Worm (Caenorhabditis elegans): ENCODE data around the gene ttr-18.
"Not testable (repeated sequence)": the region's sequence is repeated elsewhere in the genome, so short reads cannot be mapped to it uniquely, and the experiment has no call there.

Gene ttr-18

ce11 chrII:11450882-11451281, 35.7 kb downstream of the ttr-18 start:
- no peak for TF ChIP-seq ceh-2 (tag; optimal IDR thresholded peaks at IDR 0.05)
- no peak for TF ChIP-seq C38D4.7 (GFP tag; optimal IDR thresholded peaks at IDR 0.05)
- TF ChIP-seq nhr-232 (tag; optimal IDR thresholded peaks at IDR 0.05): no peak
- no peak for TF ChIP-seq ama-1 (optimal IDR thresholded peaks at IDR 0.05)
- no peak for TF ChIP-seq tbx-2 (tag; optimal IDR thresholded peaks at IDR 0.05)
- TF ChIP-seq syd-9 (tag; optimal IDR thresholded peaks at IDR 0.05): no peak

- TF ChIP-seq elt-2 (tag; optimal IDR thresholded peaks at IDR 0.05) (peak; percentile 40), ceh-45 (GFP tag; IDR thresholded peaks at IDR 0.05) (no peak)
These were observed 37.8 kb downstream of the ttr-18 start, which contains the start of gene W02B12.1 for ce11 chrII:11448753-11449152. Gene W02B12.1, plus strand, starts transcription at chrII:11449021.

- no peak for TF ChIP-seq che-1 (tag; optimal IDR thresholded peaks at IDR 0.05)
- TF ChIP-seq hlh-6 (tag; optimal IDR thresholded peaks at IDR 0.05): no peak
- no peak for TF ChIP-seq syd-9 (tag; optimal IDR thresholded peaks at IDR 0.05)
- TF ChIP-seq ceh-45 (GFP tag; IDR thresholded peaks at IDR 0.05): no peak
- TF ChIP-seq sdc-2 (tag; optimal IDR thresholded peaks at IDR 0.05): no peak
- TF ChIP-seq ttx-3 (tag; optimal IDR thresholded peaks at IDR 0.05): no peak
- no peak for TF ChIP-seq ceh-48 (tag; optimal IDR thresholded peaks at IDR 0.05)
- TF ChIP-seq dmd-4 (tag; optimal IDR thresholded peaks at IDR 0.05; ENCODE audit: borderline replicate concordance): no peak
These were observed 41.6 kb downstream of the ttr-18 start, which contains the start of gene W02B12.13 for ce11 chrII:11444973-11445372. Gene W02B12.13, plus strand, starts transcription at chrII:11445273.

ce11 chrII:11443862-11444261, 42.7 kb downstream of the ttr-18 start, which contains the start of gene adbp-1:
Gene adbp-1, plus strand, starts transcription at chrII:11444162.
- TF ChIP-seq K09A11.1 (tag; optimal IDR thresholded peaks at IDR 0.05; ENCODE audit: insufficient read depth): no peak
- no peak for TF ChIP-seq K02D7.2 (tag; optimal IDR thresholded peaks at IDR 0.05)
- no peak for TF ChIP-seq sox-4 (tag; optimal IDR thresholded peaks at IDR 0.05)
- TF ChIP-seq ceh-9 (tag; optimal IDR thresholded peaks at IDR 0.05): no peak
- no peak for TF ChIP-seq unc-42 (tag; optimal IDR thresholded peaks at IDR 0.05)
- no peak for TF ChIP-seq npax-4 (tag; optimal IDR thresholded peaks at IDR 0.05)
- TF ChIP-seq tbx-2 (tag; optimal IDR thresholded peaks at IDR 0.05): no peak
- TF ChIP-seq pat-9 (tag; optimal IDR thresholded peaks at IDR 0.05): no peak
- TF ChIP-seq rnt-1 (tag; optimal IDR thresholded peaks at IDR 0.05): no peak
- no peak for TF ChIP-seq tbx-7 (tag; optimal IDR thresholded peaks at IDR 0.05)
- TF ChIP-seq ceh-48 (tag; optimal IDR thresholded peaks at IDR 0.05): no peak
- no peak for TF ChIP-seq hlh-15 (tag; optimal IDR thresholded peaks at IDR 0.05)

ce11 chrII:11443128-11443527, 43.4 kb downstream of the ttr-18 start:
- TF ChIP-seq C08G9.2 (tag; optimal IDR thresholded peaks at IDR 0.05) (peak; percentile 8), ceh-6 (GFP tag; optimal IDR thresholded peaks at IDR 0.05) (no peak), pqm-1 (tag; optimal IDR thresholded peaks at IDR 0.05) (no peak), hlh-6 (tag; optimal IDR thresholded peaks at IDR 0.05) (peak; percentile 23), ceh-48 (tag; optimal IDR thresholded peaks at IDR 0.05) (no peak), ets-4 (tag; optimal IDR thresholded peaks at IDR 0.05) (no peak), ceh-18 (tag; optimal IDR thresholded peaks at IDR 0.05) (no peak), ceh-45 (GFP tag; IDR thresholded peaks at IDR 0.05) (no peak)

- not testable (repeated sequence) for TF ChIP-seq hlh-30 (tag; optimal IDR thresholded peaks at IDR 0.05; ENCODE audit: insufficient read depth); syd-9 (tag; optimal IDR thresholded peaks at IDR 0.05); ceh-22 (tag; optimal IDR thresholded peaks at IDR 0.05)
These were observed 44.1 kb downstream of the ttr-18 start, which contains the start of gene ebp-2 for ce11 chrII:11442425-11442824. Gene ebp-2, plus strand, starts transcription at chrII:11442725.
